Worm (Caenorhabditis elegans) whole organism, mixed stage, embryonic: Measurements from ENCODE around the gene fipr-13.

Experiments used
- ces-1 ChIP-seq: fragments of 150-350 bp; optimal IDR thresholded peaks from 2 replicates; lab custom pipeline; 2014; ENCODE audit warnings: missing biosample characterization, missing genetic modification reagents, missing genetic modification characterization
- nhr-237 ChIP-seq: fragments of 150-350 bp; optimal IDR thresholded peaks from 2 replicates; lab custom pipeline; 2014; ENCODE audit warnings: missing biosample characterization, missing genetic modification characterization
- snpc-4 ChIP-seq: fragments of 150-350 bp; optimal IDR thresholded peaks from 2 replicates; lab custom pipeline; 2014; ENCODE audit warnings: missing biosample characterization, missing genetic modification characterization
- unc-62 ChIP-seq: fragments of 150-350 bp; optimal IDR thresholded peaks from 2 replicates; lab custom pipeline; 2014; ENCODE audit warnings: missing biosample characterization, missing genetic modification reagents, missing genetic modification characterization

DNA sequence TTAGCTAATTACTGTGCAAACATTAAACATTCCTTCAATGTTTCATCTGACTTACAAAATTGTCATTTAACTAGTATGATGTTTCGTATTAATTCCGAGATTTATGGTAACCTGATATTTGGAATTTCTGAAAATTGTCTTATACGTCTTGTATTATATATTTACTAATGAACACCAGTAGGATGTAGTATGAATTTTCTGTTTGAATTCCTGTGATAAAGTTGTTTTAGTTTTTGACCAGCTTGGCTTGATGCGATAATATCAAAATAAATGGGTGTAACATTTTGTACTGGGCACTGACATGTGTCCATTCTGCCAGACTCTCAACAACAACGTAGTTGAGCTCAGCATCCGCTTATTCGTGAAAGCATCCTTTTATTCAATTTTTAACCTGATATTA lies 20.5 kb downstream of the fipr-13 start, which contains the start of gene R04B5.6:
- no peak for TF ChIP-seq unc-62
- no peak for TF ChIP-seq ces-1
- no peak for TF ChIP-seq nhr-237 (tag; lab: Kevin White, UChicago)
- no peak for TF ChIP-seq snpc-4 (tag; lab: Kevin White, UChicago)
